Worm (Caenorhabditis elegans): Measurements from ENCODE around the gene dyf-18.
A peak's percentile ranks its signal among the peaks of the same experiment; 100 is the strongest.

dyf-18 gene

DNA sequence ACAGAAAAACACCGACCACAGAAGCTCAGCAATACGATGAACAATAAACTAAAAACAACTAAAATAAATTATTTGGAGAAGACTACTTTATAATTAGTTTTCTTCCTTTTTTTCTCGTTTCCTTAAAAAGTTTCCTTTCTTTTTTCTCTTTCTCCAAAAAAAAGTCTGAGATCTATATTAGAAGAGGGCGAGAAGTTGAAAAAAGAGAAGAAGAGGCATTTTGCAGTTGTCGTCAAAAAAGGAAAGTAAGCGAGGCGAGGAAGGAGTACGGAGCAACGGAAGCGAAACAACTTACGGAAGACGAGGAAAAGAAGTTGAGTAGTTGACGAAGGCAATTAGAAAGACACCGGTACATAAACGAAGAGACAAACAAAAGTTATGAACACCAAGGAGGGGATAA, 5.0 kb downstream of the dyf-18 start:
- TF ChIP-seq lin-13 (GFP tag; optimal IDR thresholded peaks at IDR 0.05), result no peak
- TF ChIP-seq fkh-10 (GFP tag; optimal IDR thresholded peaks at IDR 0.05), result peak; percentile 47
- no peak for TF ChIP-seq daf-12 (tag; optimal IDR thresholded peaks at IDR 0.05)

DNA sequence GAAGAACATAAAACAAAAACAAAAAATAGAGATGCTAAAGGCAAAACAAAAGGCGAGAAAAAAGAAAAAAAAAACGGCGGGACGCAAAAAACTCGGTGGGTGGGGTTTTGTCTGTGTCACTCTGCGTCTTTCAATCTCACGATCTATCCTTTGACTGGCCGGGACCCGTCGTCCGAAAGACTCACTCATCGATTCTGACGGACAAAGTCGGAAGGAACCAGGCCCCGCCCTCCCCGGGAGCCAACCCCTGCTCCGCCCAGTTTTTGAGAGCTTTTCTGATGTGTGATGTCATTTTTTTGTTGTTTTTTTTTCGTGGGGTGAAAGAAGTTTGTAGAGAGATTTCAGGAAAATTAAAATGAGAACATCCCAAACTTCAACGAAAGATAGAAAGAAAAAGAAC, 7.8 kb downstream of the dyf-18 start:
- TF ChIP-seq F26F4.8 (GFP tag; conservative IDR thresholded peaks at IDR 0.05) (no peak), T26A8.4 (GFP tag; IDR thresholded peaks at IDR 0.05) (no peak), nhr-6 (tag; optimal IDR thresholded peaks at IDR 0.05) (no peak), ceh-32 (tag; optimal IDR thresholded peaks at IDR 0.05; ENCODE audit: poor library complexity) (no peak), lin-39 (tag; optimal IDR thresholded peaks at IDR 0.05) (no peak), mxl-2 (GFP tag; conservative IDR thresholded peaks at IDR 0.05) (no peak), fos-1 (tag; optimal IDR thresholded peaks at IDR 0.05) (no peak), pha-4 (GFP tag; IDR thresholded peaks at IDR 0.05) (no peak), pha-4 (tag; optimal IDR thresholded peaks at IDR 0.05) (no peak), spr-3 (GFP tag; optimal IDR thresholded peaks at IDR 0.05) (no peak), aha-1 (tag) (peak; percentile 71), nhr-237 (tag; optimal IDR thresholded peaks at IDR 0.05) (no peak), nhr-28 (tag; optimal IDR thresholded peaks at IDR 0.05) (no peak), hlh-11 (tag; optimal IDR thresholded peaks at IDR 0.05) (peak; percentile 6), nhr-111 (GFP tag; optimal IDR thresholded peaks at IDR 0.05) (no peak), lin-38 (GFP tag; IDR thresholded peaks at IDR 0.05) (no peak), unc-62 (GFP tag; optimal IDR thresholded peaks at IDR 0.05 in 1 of 2) (no peak), unc-62 (tag; optimal IDR thresholded peaks at IDR 0.05) (no peak), dmd-6 (GFP tag; IDR thresholded peaks at IDR 0.05) (peak; percentile 9; the same call in 1 of the 2 replicates), ceh-82 (tag; optimal IDR thresholded peaks at IDR 0.05) (no peak), lir-3 (tag; optimal IDR thresholded peaks at IDR 0.05) (no peak), saeg-2 (GFP tag; IDR thresholded peaks at IDR 0.05) (no peak), F37D6.2 (tag; optimal IDR thresholded peaks at IDR 0.05) (no peak), set-16 (GFP tag; IDR thresholded peaks at IDR 0.05) (peak; percentile 78), nhr-25 (tag; optimal IDR thresholded peaks at IDR 0.05; ENCODE audit: borderline replicate concordance, insufficient read depth) (no peak), mep-1 (tag; optimal IDR thresholded peaks at IDR 0.05) (peak; percentile 6), unc-130 (GFP tag; optimal IDR thresholded peaks at IDR 0.05) (no peak), tra-1 (GFP tag; IDR thresholded peaks at IDR 0.05) (no peak), attf-4 (tag; optimal IDR thresholded peaks at IDR 0.05) (no peak), D1046.2 (GFP tag; IDR thresholded peaks at IDR 0.05) (no peak), duxl-1 (tag; optimal IDR thresholded peaks at IDR 0.05; ENCODE audit: poor library complexity) (no peak), php-3 (GFP tag; IDR thresholded peaks at IDR 0.05) (no peak), arid-1 (GFP tag; conservative IDR thresholded peaks at IDR 0.05) (no peak), ceh-20 (GFP tag; IDR thresholded peaks at IDR 0.05) (peak; percentile 67), mdl-1 (tag; optimal IDR thresholded peaks at IDR 0.05) (no peak), lin-15B (tag; optimal IDR thresholded peaks at IDR 0.05) (no peak), daf-16 (GFP tag; optimal IDR thresholded peaks at IDR 0.05) (no peak), daf-16 (tag; optimal IDR thresholded peaks at IDR 0.05) (no peak), ces-1 (GFP tag; optimal IDR thresholded peaks at IDR 0.05) (no peak), ztf-11 (tag; optimal IDR thresholded peaks at IDR 0.05) (no peak), Y48G9A.11 (GFP tag; IDR thresholded peaks at IDR 0.05) (no peak), egl-43 (GFP tag; IDR thresholded peaks at IDR 0.05) (no peak), nhr-10 (tag; optimal IDR thresholded peaks at IDR 0.05) (no peak), snpc-1.2 (GFP tag; IDR thresholded peaks at IDR 0.05) (no peak), ctbp-1 (GFP tag; IDR thresholded peaks at IDR 0.05) (peak; percentile 75), lsy-2 (tag; optimal IDR thresholded peaks at IDR 0.05) (peak in 1 of 2 experiments; percentile 42), ZK337.2 (GFP tag; IDR thresholded peaks at IDR 0.05) (no peak), ceh-62 (tag; optimal IDR thresholded peaks at IDR 0.05) (no peak), unc-39 (tag; optimal IDR thresholded peaks at IDR 0.05) (no peak)
